Worm (Caenorhabditis elegans): ENCODE data around the gene F55G7.3.

DNA sequence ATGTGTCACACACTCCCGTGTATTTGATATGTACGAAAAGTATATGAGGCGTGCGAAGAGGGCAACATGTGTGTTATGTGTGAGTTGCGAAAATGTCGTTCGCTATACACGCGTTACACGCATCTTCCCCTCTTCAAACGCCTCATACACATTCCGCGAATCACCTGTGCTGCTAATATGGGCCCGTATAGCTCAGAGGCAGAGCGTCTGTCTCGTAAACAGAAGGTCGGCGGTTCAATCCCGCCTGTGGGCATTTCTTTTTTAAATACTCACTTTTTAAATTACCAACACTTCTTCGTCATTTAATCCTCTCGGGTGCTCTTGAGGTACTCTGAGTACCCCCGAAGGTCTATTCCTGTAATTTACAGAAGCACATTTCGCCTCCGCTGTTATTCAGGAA, 8.3 kb downstream of the F55G7.3 start:
- TF ChIP-seq W03F9.2 (tag; optimal IDR thresholded peaks at IDR 0.05) = no peak
- no peak for TF ChIP-seq him-1 (tag; optimal IDR thresholded peaks at IDR 0.05)
- TF ChIP-seq dao-5 (tag; optimal IDR thresholded peaks at IDR 0.05) = no peak
